Worm (Caenorhabditis elegans) whole organism, L1 larva: ENCODE measurements around the gene prp-9.

Source experiments
- C04F5.9 ChIP-seq: sonication (generic microtip); optimal IDR thresholded peaks from 2 replicates; lab custom pipeline; 2016; ENCODE audit warnings: missing genetic modification characterization, missing compliant biosample characterization
- C16A3.4 ChIP-seq: fragments of 150-350 bp; optimal IDR thresholded peaks from 2 replicates; lab custom pipeline; 2014; ENCODE audit warnings: missing biosample characterization, missing genetic modification characterization
- C34B4.2 ChIP-seq: sonication (generic microtip); optimal IDR thresholded peaks from 2 replicates; lab custom pipeline; 2017; ENCODE audit warnings: mild to moderate bottlenecking, missing genetic modification characterization, missing compliant biosample characterization
- aha-1 ChIP-seq: fragments of 150-350 bp; optimal IDR thresholded peaks from 2 replicates; lab custom pipeline; 2014; ENCODE audit warnings: missing biosample characterization, missing genetic modification characterization
- blmp-1 ChIP-seq: fragments of 150-350 bp; optimal IDR thresholded peaks from 2 replicates; lab custom pipeline; 2014; ENCODE audit warnings: missing biosample characterization, missing genetic modification characterization
- ceh-8 ChIP-seq: fragments of 200-800 bp; sonication (Bioruptor generic); optimal IDR thresholded peaks from 2 replicates; lab custom pipeline; 2018; ENCODE audit warnings: mild to moderate bottlenecking, missing genetic modification characterization, moderate library complexity, missing compliant biosample characterization
- ceh-82 ChIP-seq, 3 experiments: fragments of 150-350 bp in 1 of 3; sonication (generic microtip) in 2 of 3; optimal IDR thresholded peaks; 2 replicates each; lab custom pipeline; 2014 to 2017; ENCODE audit warnings: missing biosample characterization in 3 of 3, missing genetic modification characterization in 3 of 3
- ces-1 ChIP-seq: fragments of 150-350 bp; optimal IDR thresholded peaks from 2 replicates; lab custom pipeline; 2014; ENCODE audit warnings: missing biosample characterization, missing genetic modification reagents, missing genetic modification characterization
- dpl-1 ChIP-seq, 3 experiments: fragments of 150-350 bp in 2 of 3; sonication (generic microtip) in 1 of 3; optimal IDR thresholded peaks; 2 replicates each; lab custom pipeline; 2014 to 2017; ENCODE audit warnings: missing biosample characterization in 3 of 3, missing genetic modification characterization in 3 of 3, missing genetic modification reagents in 3 of 3
- dsc-1 ChIP-seq: sonication (generic microtip); optimal IDR thresholded peaks from 2 replicates; lab custom pipeline; 2016; ENCODE audit warnings: mild to moderate bottlenecking, missing genetic modification characterization, missing compliant biosample characterization
- efl-1 ChIP-seq, 4 experiments: fragments of 150-350 bp; optimal IDR thresholded peaks in 3 of 4; peaks in 1 of 4; 1 replicate in 1 of 4; 2 replicates in 3 of 4; lab custom pipeline; 2014; ENCODE audit warnings: missing biosample characterization in 2 of 4, missing genetic modification characterization in 2 of 4, missing genetic modification reagents in 2 of 4
- elt-2 ChIP-seq: sonication (generic microtip); optimal IDR thresholded peaks from 2 replicates; lab custom pipeline; 2016; ENCODE audit warnings: missing genetic modification characterization, mild to moderate bottlenecking, inconsistent platforms, missing compliant biosample characterization, missing genetic modification reagents
- elt-3 ChIP-seq, 6 experiments: fragments of 150-350 bp in 1 of 6; sonication (generic microtip); optimal IDR thresholded peaks; 2 replicates each; lab custom pipeline; 2017 to 2018; ENCODE audit warnings: missing biosample characterization in 6 of 6, missing genetic modification characterization in 6 of 6, inconsistent platforms in 1 of 6
- ets-5 ChIP-seq: fragments of 200-800 bp; sonication (Bioruptor generic); IDR thresholded peaks from 2 replicates; pipeline ENCODE4 v1.3.6; 2022; ENCODE audit warnings: missing genetic modification characterization, missing compliant biosample characterization
- fkh-8 ChIP-seq: sonication (generic microtip); optimal IDR thresholded peaks from 2 replicates; lab custom pipeline; 2016; ENCODE audit warnings: mild to moderate bottlenecking, missing genetic modification characterization, missing compliant biosample characterization
- grh-1 ChIP-seq: fragments of 200-800 bp; sonication (Bioruptor generic); IDR thresholded peaks from 2 replicates; pipeline ENCODE4 v1.3.6; 2022; ENCODE audit warnings: missing genetic modification reagents, missing genetic modification characterization, missing compliant biosample characterization
- hlh-17 ChIP-seq: fragments of 200-800 bp; sonication (Bioruptor generic); optimal IDR thresholded peaks from 2 replicates; lab custom pipeline; 2018; ENCODE audit warnings: missing genetic modification characterization, mild to moderate bottlenecking, missing compliant biosample characterization, moderate library complexity, borderline replicate concordance
- isw-1 ChIP-seq: fragments of 200-800 bp; sonication (Bioruptor generic); IDR thresholded peaks from 2 replicates; pipeline ENCODE4 v1.3.6; 2022; ENCODE audit warnings: missing genetic modification characterization, missing compliant biosample characterization
- jun-1 ChIP-seq: fragments of 150-350 bp; optimal IDR thresholded peaks from 2 replicates; lab custom pipeline; 2014; ENCODE audit warnings: missing biosample characterization, missing genetic modification reagents, missing genetic modification characterization
- lin-13 ChIP-seq: fragments of 150-350 bp; optimal IDR thresholded peaks from 2 replicates; lab custom pipeline; 2014; ENCODE audit warnings: missing biosample characterization, missing genetic modification reagents, missing genetic modification characterization
- lin-14 ChIP-seq: fragments of 200-800 bp; sonication (Bioruptor generic); optimal IDR thresholded peaks from 2 replicates; lab custom pipeline; 2018; ENCODE audit warnings: mild to moderate bottlenecking, missing genetic modification characterization, moderate library complexity, missing compliant biosample characterization
- lin-15B ChIP-seq: fragments of 150-350 bp; sonication (generic microtip); optimal IDR thresholded peaks from 3 replicates; lab custom pipeline; 2014; ENCODE audit warnings: missing biosample characterization, missing genetic modification characterization
- lin-35 ChIP-seq, 2 experiments: fragments of 150-350 bp; optimal IDR thresholded peaks; 2 replicates each; lab custom pipeline; 2014; ENCODE audit warnings: missing biosample characterization in 2 of 2, missing genetic modification characterization in 2 of 2, missing genetic modification reagents in 2 of 2
- lsy-2 ChIP-seq, 2 experiments: fragments of 150-350 bp; optimal IDR thresholded peaks; 2 replicates each; lab custom pipeline; 2014; ENCODE audit warnings: missing biosample characterization in 2 of 2, missing genetic modification characterization in 2 of 2
- mep-1 ChIP-seq: fragments of 150-350 bp; optimal IDR thresholded peaks from 2 replicates; lab custom pipeline; 2014; ENCODE audit warnings: missing biosample characterization, missing genetic modification characterization
- nhr-12 ChIP-seq: sonication (generic microtip); optimal IDR thresholded peaks from 2 replicates; lab custom pipeline; 2017; ENCODE audit warnings: missing biosample characterization, missing genetic modification characterization
- nhr-19 ChIP-seq: fragments of 200-800 bp; sonication (Bioruptor generic); conservative IDR thresholded peaks from 2 replicates; pipeline ENCODE4 v1.3.6; 2022; ENCODE audit warnings: missing genetic modification characterization, missing compliant biosample characterization
- nhr-20 ChIP-seq: sonication (generic microtip); optimal IDR thresholded peaks from 2 replicates; lab custom pipeline; 2016; ENCODE audit warnings: mild to moderate bottlenecking, missing genetic modification characterization, missing compliant biosample characterization
- nhr-237 ChIP-seq: fragments of 150-350 bp; optimal IDR thresholded peaks from 2 replicates; lab custom pipeline; 2014; ENCODE audit warnings: missing biosample characterization, missing genetic modification characterization
- nhr-47 ChIP-seq: sonication (generic microtip); optimal IDR thresholded peaks from 2 replicates; lab custom pipeline; 2016; ENCODE audit warnings: mild to moderate bottlenecking, missing genetic modification characterization, moderate library complexity, missing compliant biosample characterization
- nhr-71 ChIP-seq: sonication (generic microtip); optimal IDR thresholded peaks from 2 replicates; lab custom pipeline; 2016; ENCODE audit warnings: mild to moderate bottlenecking, missing genetic modification characterization, moderate library complexity, missing compliant biosample characterization
- nhr-76 ChIP-seq: sonication (generic microtip); optimal IDR thresholded peaks from 2 replicates; lab custom pipeline; 2017; ENCODE audit warnings: missing biosample characterization, missing genetic modification characterization
- nhr-77 ChIP-seq: fragments of 150-350 bp; optimal IDR thresholded peaks from 2 replicates; lab custom pipeline; 2014; ENCODE audit warnings: missing biosample characterization, missing genetic modification characterization
- nhr-85 ChIP-seq: sonication (generic microtip); peaks from one replicate; lab custom pipeline; 2016; ENCODE audit warnings: missing genetic modification characterization, inconsistent platforms, missing compliant biosample characterization
- nhr-90 ChIP-seq: sonication (generic microtip); optimal IDR thresholded peaks from 2 replicates; lab custom pipeline; 2016; ENCODE audit warnings: mild to moderate bottlenecking, missing genetic modification characterization, missing compliant biosample characterization; ENCODE audit not compliant: poor library complexity
- pqm-1 ChIP-seq: sonication (generic microtip); optimal IDR thresholded peaks from 3 replicates; lab custom pipeline; 2017; ENCODE audit warnings: missing biosample characterization, missing genetic modification characterization
- rnt-1 ChIP-seq: sonication (generic microtip); optimal IDR thresholded peaks from 2 replicates; lab custom pipeline; 2016; ENCODE audit warnings: mild to moderate bottlenecking, missing genetic modification characterization, moderate library complexity, missing compliant biosample characterization
- skn-1 ChIP-seq: fragments of 150-350 bp; optimal IDR thresholded peaks from 2 replicates; lab custom pipeline; 2014; ENCODE audit warnings: missing biosample characterization, missing genetic modification characterization
- snu-23 ChIP-seq: sonication (generic microtip); optimal IDR thresholded peaks from 2 replicates; lab custom pipeline; 2016; ENCODE audit warnings: missing genetic modification characterization, missing compliant biosample characterization
- sox-4 ChIP-seq: sonication (generic microtip); optimal IDR thresholded peaks from 2 replicates; lab custom pipeline; 2016; ENCODE audit warnings: missing genetic modification characterization, missing compliant biosample characterization
- sptf-1 ChIP-seq: fragments of 150-350 bp; optimal IDR thresholded peaks from 2 replicates; lab custom pipeline; 2014; ENCODE audit warnings: missing biosample characterization, missing genetic modification characterization
- swsn-7 ChIP-seq: sonication (generic microtip); optimal IDR thresholded peaks from 2 replicates; lab custom pipeline; 2016; ENCODE audit warnings: missing genetic modification characterization, missing compliant biosample characterization
- tlp-1 ChIP-seq: fragments of 150-350 bp; optimal IDR thresholded peaks from 2 replicates; lab custom pipeline; 2014; ENCODE audit warnings: missing biosample characterization, missing genetic modification characterization
- unc-30 ChIP-seq: sonication (generic microtip); optimal IDR thresholded peaks from 2 replicates; lab custom pipeline; 2017; ENCODE audit warnings: missing biosample characterization, missing genetic modification characterization
- unc-86 ChIP-seq: sonication (generic microtip); optimal IDR thresholded peaks from 2 replicates; lab custom pipeline; 2016; ENCODE audit warnings: missing genetic modification characterization, missing compliant biosample characterization
- unc-98 ChIP-seq: fragments of 200-800 bp; sonication (Bioruptor generic); IDR thresholded peaks from 2 replicates; pipeline ENCODE4 v1.3.6; 2022; ENCODE audit warnings: missing genetic modification characterization, missing compliant biosample characterization
- ztf-4 ChIP-seq: fragments of 150-350 bp; optimal IDR thresholded peaks from 2 replicates; lab custom pipeline; 2014; ENCODE audit warnings: missing biosample characterization, missing genetic modification characterization

prp-9 gene

ce11 chrII:8484546-8484945 is 40.6 kb downstream of the prp-9 start:
- TF ChIP-seq dpl-1 (GFP tag; optimal IDR thresholded peaks at IDR 0.05; lab: Kevin White, UChicago) (peak in 1 of 3 experiments; percentile 3), lin-35 (GFP tag; optimal IDR thresholded peaks at IDR 0.05; lab: Kevin White, UChicago) (peak in 1 of 2 experiments; percentile 46), lsy-2 (tag; optimal IDR thresholded peaks at IDR 0.05; lab: Kevin White, UChicago) (peak in 1 of 2 experiments; percentile 31), jun-1 (tag; lab: Kevin White, UChicago) (peak; percentile 53), nhr-237 (no peak), rnt-1 (tag; lab: Kevin White, UChicago) (no peak), efl-1 (optimal IDR thresholded peaks at IDR 0.05; lab: Kevin White, UChicago) (no peak), efl-1 (GFP tag; optimal IDR thresholded peaks at IDR 0.05 in 1 of 2; lab: Kevin White, UChicago) (no peak), C16A3.4 (tag; lab: Kevin White, UChicago) (peak; percentile 19), nhr-20 (tag; lab: Kevin White, UChicago) (peak; percentile 67), elt-2 (tag; lab: Kevin White, UChicago) (peak; percentile 90), nhr-90 (tag; lab: Kevin White, UChicago) (peak; percentile 19), ceh-82 (tag; optimal IDR thresholded peaks at IDR 0.05; lab: Kevin White, UChicago) (no peak), nhr-12 (tag; lab: Kevin White, UChicago) (no peak), nhr-71 (tag; lab: Kevin White, UChicago) (peak; percentile 38), snu-23 (GFP tag; lab: Kevin White, UChicago) (peak; percentile 59), nhr-85 (tag; lab: Kevin White, UChicago) (peak; percentile 50), blmp-1 (tag; lab: Kevin White, UChicago) (peak; percentile 31), lin-14 (GFP tag; lab: Kevin White, UChicago) (peak; percentile 40), pqm-1 (no peak), ztf-4 (peak; percentile 16)
- TF ChIP-seq, all 84 proteins: peak for 14

ce11 chrII:8483793-8484186 is 41.4 kb downstream of the prp-9 start, which contains the start of gene taap-1:
taap-1 (minus strand) TSS chrII:8483871.
- TF ChIP-seq nhr-77 (tag; lab: Kevin White, UChicago) (no peak), sox-4 (no peak), ces-1 (GFP tag; lab: Kevin White, UChicago) (no peak), nhr-237 (no peak), lin-35 (GFP tag; optimal IDR thresholded peaks at IDR 0.05; lab: Kevin White, UChicago) (no peak), mep-1 (no peak), fkh-8 (peak; percentile 54), nhr-20 (tag; lab: Kevin White, UChicago) (peak; percentile 50), efl-1 (optimal IDR thresholded peaks at IDR 0.05; lab: Kevin White, UChicago) (no peak), efl-1 (GFP tag; optimal IDR thresholded peaks at IDR 0.05 in 1 of 2; lab: Kevin White, UChicago) (peak in 1 of 2 experiments; percentile 46), nhr-19 (peak; percentile 49), aha-1 (tag; lab: Kevin White, UChicago) (peak; percentile 79), jun-1 (tag; lab: Kevin White, UChicago) (no peak), lin-14 (GFP tag; lab: Kevin White, UChicago) (peak; percentile 79), sptf-1 (tag; lab: Kevin White, UChicago) (no peak), pqm-1 (no peak), lin-15B (tag; lab: Kevin White, UChicago) (no peak), snu-23 (GFP tag; lab: Kevin White, UChicago) (peak; percentile 53), isw-1 (GFP tag; lab: Robert Waterston, UW) (no peak), C16A3.4 (tag; lab: Kevin White, UChicago) (no peak), C34B4.2 (no peak), dsc-1 (tag; lab: Kevin White, UChicago) (no peak), blmp-1 (tag; lab: Kevin White, UChicago) (peak; percentile 20), skn-1 (tag; lab: Kevin White, UChicago) (peak; percentile 97), nhr-71 (tag; lab: Kevin White, UChicago) (peak; percentile 27), C04F5.9 (tag; lab: Kevin White, UChicago) (no peak)

ce11 chrII:8483124-8483792 is 41.9 kb downstream of the prp-9 start:
- no peak for TF ChIP-seq elt-3 (tag; optimal IDR thresholded peaks at IDR 0.05; lab: Kevin White, UChicago)
- peak; percentile 6 for TF ChIP-seq unc-86 (tag; lab: Kevin White, UChicago)
- TF ChIP-seq lin-13 (GFP tag; lab: Kevin White, UChicago): no peak
- no peak for TF ChIP-seq unc-98 (GFP tag; lab: Robert Waterston, UW)
- TF ChIP-seq sptf-1 (tag; lab: Kevin White, UChicago): no peak
- no peak for TF ChIP-seq tlp-1
- TF ChIP-seq unc-30 (tag; lab: Kevin White, UChicago): no peak
- TF ChIP-seq nhr-85 (tag; lab: Kevin White, UChicago): peak; percentile 66
- TF ChIP-seq nhr-76 (tag; lab: Kevin White, UChicago): no peak
- peak; percentile 13 for TF ChIP-seq swsn-7 (tag; lab: Kevin White, UChicago)
- no peak for TF ChIP-seq grh-1 (GFP tag; lab: Robert Waterston, UW)
- peak; percentile 48 for TF ChIP-seq nhr-71 (tag; lab: Kevin White, UChicago)
- TF ChIP-seq nhr-47 (tag; lab: Kevin White, UChicago): peak; percentile 2
- no peak for TF ChIP-seq ets-5 (GFP tag; lab: Robert Waterston, UW)
- no peak for TF ChIP-seq ceh-8 (GFP tag; lab: Kevin White, UChicago)
- no peak for TF ChIP-seq hlh-17 (GFP tag; lab: Kevin White, UChicago)
- peak; percentile 28 to 74 for TF ChIP-seq lin-35 (GFP tag; optimal IDR thresholded peaks at IDR 0.05; lab: Kevin White, UChicago)
